Worm (Caenorhabditis elegans) whole organism, L4 larva: Measurements from ENCODE around the gene mdt-26.

Experiments
- aly-2 ChIP-seq: sonication (generic microtip); optimal IDR thresholded peaks from 2 replicates; lab custom pipeline; 2018; ENCODE audit warnings: missing biosample characterization, missing genetic modification characterization
- ceh-28 ChIP-seq: fragments of 150-350 bp; optimal IDR thresholded peaks from 2 replicates; lab custom pipeline; 2014; ENCODE audit warnings: missing biosample characterization, missing genetic modification reagents, missing genetic modification characterization
- snpc-4 ChIP-seq: fragments of 150-350 bp; optimal IDR thresholded peaks from 2 replicates; lab custom pipeline; 2014; ENCODE audit warnings: missing biosample characterization, missing genetic modification characterization

ce11 chrII:5704479-5704878 is 43.5 kb downstream of the mdt-26 start:
- no peak for TF ChIP-seq ceh-28 (tag; lab: Kevin White, UChicago)
- no peak for TF ChIP-seq snpc-4 (tag; lab: Kevin White, UChicago)
- no peak for TF ChIP-seq aly-2 (tag; lab: Kevin White, UChicago)
